Fruit fly (Drosophila melanogaster): ENCODE data around the gene Cyp4ae1.

Gene Cyp4ae1

DNA sequence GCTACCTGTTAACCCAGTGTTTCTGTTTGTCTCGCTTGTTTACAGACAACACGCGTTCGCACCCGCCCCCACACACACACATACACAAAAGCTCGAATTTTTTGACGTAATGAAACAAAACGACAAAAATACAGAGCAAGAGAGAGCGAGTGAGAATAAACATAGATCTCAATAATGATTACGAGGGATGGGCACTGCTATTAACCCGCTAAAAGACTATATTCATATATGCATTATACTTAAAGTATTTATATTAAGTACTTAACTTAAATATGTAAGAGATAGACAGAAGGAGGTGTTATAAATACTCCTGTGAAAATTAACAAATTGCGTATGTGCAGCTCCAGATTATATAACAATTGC, 37.0 kb upstream of the Cyp4ae1 start (continued):
- TF ChIP-seq lmd (GFP tag; IDR thresholded peaks at IDR 0.05) = peak; percentile 38; the same call in 1 of the 2 replicates
- peak; percentile 57 for TF ChIP-seq Fer3 (tag; optimal IDR thresholded peaks at IDR 0.05)
- no peak for TF ChIP-seq CG3163 (GFP tag; optimal IDR thresholded peaks at IDR 0.05)
- no peak for TF ChIP-seq Mrtf (GFP tag; IDR thresholded peaks at IDR 0.05)
- TF ChIP-seq NC2β (GFP tag; optimal IDR thresholded peaks at IDR 0.05) = no peak
- TF ChIP-seq CG13296 (GFP tag; optimal IDR thresholded peaks at IDR 0.05) = peak; percentile 32
- peak; percentile 52 for TF ChIP-seq CG13424 (tag; optimal IDR thresholded peaks at IDR 0.05)
- peak; percentile 55 for TF ChIP-seq CG10209 (GFP tag; optimal IDR thresholded peaks at IDR 0.05)
- TF ChIP-seq sens (GFP tag) = peak; percentile 66
- no peak for TF ChIP-seq CG6175 (GFP tag; IDR thresholded peaks at IDR 0.05)
- TF ChIP-seq en (GFP tag; optimal IDR thresholded peaks at IDR 0.05) = no peak
- TF ChIP-seq CG9609 (GFP tag; optimal IDR thresholded peaks at IDR 0.05) = no peak
- TF ChIP-seq Chrac-16 (GFP tag; optimal IDR thresholded peaks at IDR 0.05) = no peak
- peak; percentile 66 for TF ChIP-seq Hey (tag; optimal IDR thresholded peaks at IDR 0.05)
- TF ChIP-seq bsh (GFP tag; optimal IDR thresholded peaks at IDR 0.05) = peak in 1 of 2 experiments; percentile 46
- TF ChIP-seq CG32767 (GFP tag; IDR thresholded peaks at IDR 0.05) = no peak
- no peak for TF ChIP-seq cas (GFP tag; IDR thresholded peaks at IDR 0.05)
- peak; percentile 43 for TF ChIP-seq Dek (tag; optimal IDR thresholded peaks at IDR 0.05)
- peak; percentile 62 for TF ChIP-seq CG15269 (tag; optimal IDR thresholded peaks at IDR 0.05)
- TF ChIP-seq toy (GFP tag; IDR thresholded peaks at IDR 0.05) = no peak
- TF ChIP-seq CG3838 (GFP tag; optimal IDR thresholded peaks at IDR 0.05) = peak; percentile 43
- TF ChIP-seq ftz-f1 (GFP tag; optimal IDR thresholded peaks at IDR 0.05) = no peak
- TF ChIP-seq CG11504 (tag; optimal IDR thresholded peaks at IDR 0.05) = peak; percentile 61
- TF ChIP-seq NFAT (GFP tag; IDR thresholded peaks at IDR 0.05) = peak; percentile 37; the same call in 1 of the 2 replicates
- peak; percentile 1 for TF ChIP-seq gcm (GFP tag; optimal IDR thresholded peaks at IDR 0.05)
- no peak for TF ChIP-seq pan (optimal IDR thresholded peaks at IDR 0.05)
- peak in 1 of 2 experiments; percentile 64 for TF ChIP-seq pan (GFP tag; optimal IDR thresholded peaks at IDR 0.05 in 1 of 2, IDR thresholded peaks at IDR 0.05 in 1 of 2)
- TF ChIP-seq Hmr (GFP tag; optimal IDR thresholded peaks at IDR 0.05) = peak; percentile 65
- TF ChIP-seq CHES-1-like (GFP tag; optimal IDR thresholded peaks at IDR 0.05) = peak; percentile 29
- no peak for TF ChIP-seq fu2 (GFP tag; optimal IDR thresholded peaks at IDR 0.05)
- TF ChIP-seq nmo (GFP tag; optimal IDR thresholded peaks at IDR 0.05) = peak; percentile 25
- TF ChIP-seq Bteb2 (GFP tag; optimal IDR thresholded peaks at IDR 0.05) = no peak
- TF ChIP-seq eve (GFP tag; optimal IDR thresholded peaks at IDR 0.05) = no peak
- TF ChIP-seq MESR4 (GFP tag; optimal IDR thresholded peaks at IDR 0.05) = no peak
- TF ChIP-seq Nf-YC (tag; optimal IDR thresholded peaks at IDR 0.05) = peak; percentile 30
- no peak for TF ChIP-seq ttk (GFP tag; IDR thresholded peaks at IDR 0.05)
- no peak for TF ChIP-seq trem (tag; optimal IDR thresholded peaks at IDR 0.05)
- no peak for TF ChIP-seq CG30431 (GFP tag; optimal IDR thresholded peaks at IDR 0.05)
- TF ChIP-seq pho (GFP tag; optimal IDR thresholded peaks at IDR 0.05) = peak; percentile 10
- no peak for TF ChIP-seq nom (GFP tag; optimal IDR thresholded peaks at IDR 0.05)
- peak; percentile 40; the same call in 1 of the 3 replicates for TF ChIP-seq dysf (GFP tag; IDR thresholded peaks at IDR 0.05)
- TF ChIP-seq pros (GFP tag; optimal IDR thresholded peaks at IDR 0.05) = no peak
- TF ChIP-seq CG14050 (GFP tag; IDR thresholded peaks at IDR 0.05) = peak; percentile 46; the same call in 1 of the 3 replicates
- TF ChIP-seq bbx (GFP tag; IDR thresholded peaks at IDR 0.05; ENCODE audit: partially characterized antibody) = no peak
- TF ChIP-seq fru (optimal IDR thresholded peaks at IDR 0.05) = no peak
- TF ChIP-seq abd-A (tag; optimal IDR thresholded peaks at IDR 0.05) = no peak
- TF ChIP-seq nerfin-2 (GFP tag; IDR thresholded peaks at IDR 0.05; ENCODE audit: partially characterized antibody) = no peak
- no peak for TF ChIP-seq CG18476 (GFP tag; optimal IDR thresholded peaks at IDR 0.05)
- peak; percentile 20; the same call in 1 of the 2 replicates for TF ChIP-seq HLH3B (GFP tag; IDR thresholded peaks at IDR 0.05)
- TF ChIP-seq lbe (GFP tag; optimal IDR thresholded peaks at IDR 0.05) = peak; percentile 67
- peak; percentile 47 for TF ChIP-seq dmrt99B (tag; optimal IDR thresholded peaks at IDR 0.05)
- TF ChIP-seq peb (GFP tag; IDR thresholded peaks at IDR 0.05) = no peak
